Worm (Caenorhabditis elegans) whole organism, L3 larva: Measurements from ENCODE around the gene C56G2.22.
A peak's percentile ranks its signal among the peaks of the same experiment; 100 is the strongest.

ENCODE experiments used
- ZK546.5 ChIP-seq: sonication (generic microtip); optimal IDR thresholded peaks from 2 replicates; lab custom pipeline; 2017; ENCODE audit warnings: missing biosample characterization, missing genetic modification characterization
- aly-2 ChIP-seq: fragments of 150-350 bp; optimal IDR thresholded peaks from 2 replicates; lab custom pipeline; 2014; ENCODE audit warnings: missing biosample characterization, missing genetic modification characterization
- ama-1 ChIP-seq: fragments of 150-350 bp; optimal IDR thresholded peaks from 2 replicates; lab custom pipeline; 2018
- ceh-16 ChIP-seq: sonication (generic microtip); optimal IDR thresholded peaks from 2 replicates; lab custom pipeline; 2017; ENCODE audit warnings: missing biosample characterization, missing genetic modification characterization
- ceh-28 ChIP-seq: fragments of 150-350 bp; optimal IDR thresholded peaks from 2 replicates; lab custom pipeline; 2014; ENCODE audit warnings: missing biosample characterization, missing genetic modification reagents, missing genetic modification characterization
- ceh-82 ChIP-seq: fragments of 150-350 bp; optimal IDR thresholded peaks from 2 replicates; lab custom pipeline; 2014; ENCODE audit warnings: missing biosample characterization, missing genetic modification characterization
- ceh-9 ChIP-seq: sonication (generic microtip); optimal IDR thresholded peaks from 2 replicates; lab custom pipeline; 2018; ENCODE audit warnings: missing biosample characterization, missing genetic modification characterization
- daf-12 ChIP-seq: fragments of 150-350 bp; optimal IDR thresholded peaks from 2 replicates; lab custom pipeline; 2014; ENCODE audit warnings: missing biosample characterization, missing genetic modification reagents, missing genetic modification characterization
- egl-27 ChIP-seq: sonication (generic microtip); optimal IDR thresholded peaks from 4 replicates; lab custom pipeline; 2017; ENCODE audit warnings: missing biosample characterization, missing genetic modification reagents, missing genetic modification characterization
- egl-5 ChIP-seq: fragments of 150-350 bp; optimal IDR thresholded peaks from 2 replicates; lab custom pipeline; 2017; ENCODE audit warnings: missing biosample characterization, missing genetic modification reagents, missing genetic modification characterization, inconsistent platforms
- elt-1 ChIP-seq: fragments of 150-350 bp; optimal IDR thresholded peaks from 2 replicates; lab custom pipeline; 2014; ENCODE audit warnings: missing biosample characterization, missing genetic modification characterization
- elt-2 ChIP-seq: sonication (generic microtip); optimal IDR thresholded peaks from 2 replicates; lab custom pipeline; 2016; ENCODE audit warnings: missing genetic modification reagents, mild to moderate bottlenecking, missing genetic modification characterization, missing compliant biosample characterization
- elt-3 ChIP-seq, 3 experiments: fragments of 150-350 bp in 1 of 3; sonication (generic microtip) in 2 of 3; optimal IDR thresholded peaks; 2 replicates in 2 of 3; 4 replicates in 1 of 3; lab custom pipeline; 2014 to 2017; ENCODE audit warnings: missing biosample characterization in 3 of 3, missing genetic modification characterization in 3 of 3
- eor-1 ChIP-seq, 2 experiments: fragments of 150-350 bp; optimal IDR thresholded peaks; 2 replicates each; lab custom pipeline; 2014 to 2018; ENCODE audit warnings: missing biosample characterization in 2 of 2, missing genetic modification characterization in 2 of 2
- fkh-10 ChIP-seq: sonication (generic microtip); optimal IDR thresholded peaks from 2 replicates; lab custom pipeline; 2017; ENCODE audit warnings: missing biosample characterization, missing genetic modification reagents, missing genetic modification characterization
- fkh-2 ChIP-seq: fragments of 150-350 bp; optimal IDR thresholded peaks from 2 replicates; lab custom pipeline; 2014; ENCODE audit warnings: missing biosample characterization, missing genetic modification reagents, missing genetic modification characterization
- fos-1 ChIP-seq: fragments of 150-350 bp; optimal IDR thresholded peaks from 2 replicates; lab custom pipeline; 2014; ENCODE audit warnings: missing biosample characterization, missing genetic modification characterization
- hmg-11 ChIP-seq: sonication (generic microtip); optimal IDR thresholded peaks from 2 replicates; lab custom pipeline; 2016; ENCODE audit warnings: missing genetic modification characterization, missing compliant biosample characterization
- jun-1 ChIP-seq: fragments of 150-350 bp; optimal IDR thresholded peaks from 2 replicates; lab custom pipeline; 2014; ENCODE audit warnings: missing biosample characterization, missing genetic modification reagents, missing genetic modification characterization
- lin-15B ChIP-seq: fragments of 150-350 bp; optimal IDR thresholded peaks from 2 replicates; lab custom pipeline; 2014; ENCODE audit warnings: missing biosample characterization, missing genetic modification characterization
- lin-39 ChIP-seq: fragments of 150-350 bp; optimal IDR thresholded peaks from 2 replicates; lab custom pipeline; 2018; ENCODE audit warnings: missing biosample characterization, missing genetic modification reagents, missing genetic modification characterization
- mdl-1 ChIP-seq: fragments of 150-350 bp; optimal IDR thresholded peaks from 2 replicates; lab custom pipeline; 2014; ENCODE audit warnings: missing biosample characterization, missing genetic modification characterization
- mml-1 ChIP-seq: fragments of 150-350 bp; sonication (generic microtip); optimal IDR thresholded peaks from 3 replicates; lab custom pipeline; 2014; ENCODE audit warnings: missing biosample characterization, missing genetic modification characterization
- nfya-1 ChIP-seq: sonication (generic microtip); optimal IDR thresholded peaks from 2 replicates; lab custom pipeline; 2017; ENCODE audit warnings: missing genetic modification characterization, mild to moderate bottlenecking, missing compliant biosample characterization, antibody characterized with exemption, moderate library complexity; ENCODE audit not compliant: insufficient read depth
- nhr-11 ChIP-seq: fragments of 150-350 bp; optimal IDR thresholded peaks from 2 replicates; lab custom pipeline; 2014; ENCODE audit warnings: missing biosample characterization, missing genetic modification characterization
- nhr-23 ChIP-seq: fragments of 150-350 bp; optimal IDR thresholded peaks from 2 replicates; lab custom pipeline; 2014; ENCODE audit warnings: missing biosample characterization, missing genetic modification reagents, missing genetic modification characterization
- nhr-237 ChIP-seq: fragments of 150-350 bp; optimal IDR thresholded peaks from 2 replicates; lab custom pipeline; 2014; ENCODE audit warnings: missing biosample characterization, missing genetic modification characterization
- nhr-25 ChIP-seq: sonication (generic microtip); optimal IDR thresholded peaks from 2 replicates; lab custom pipeline; 2017; ENCODE audit warnings: missing biosample characterization, missing genetic modification characterization
- nhr-67 ChIP-seq: fragments of 150-350 bp; optimal IDR thresholded peaks from 2 replicates; lab custom pipeline; 2014; ENCODE audit warnings: missing biosample characterization, missing genetic modification characterization
- pha-4 ChIP-seq: fragments of 150-350 bp; optimal IDR thresholded peaks from 2 replicates; lab custom pipeline; 2014; ENCODE audit warnings: missing biosample characterization, missing genetic modification reagents, missing genetic modification characterization
- sea-2 ChIP-seq: fragments of 150-350 bp; sonication (generic microtip); optimal IDR thresholded peaks from 4 replicates; lab custom pipeline; 2014; ENCODE audit warnings: missing biosample characterization, missing genetic modification reagents, missing genetic modification characterization
- skn-1 ChIP-seq: fragments of 150-350 bp; optimal IDR thresholded peaks from 2 replicates; lab custom pipeline; 2014; ENCODE audit warnings: missing biosample characterization, missing genetic modification characterization
- snpc-4 ChIP-seq: fragments of 150-350 bp; optimal IDR thresholded peaks from 2 replicates; lab custom pipeline; 2014; ENCODE audit warnings: missing biosample characterization, missing genetic modification characterization
- tbx-2 ChIP-seq: sonication (generic microtip); optimal IDR thresholded peaks from 2 replicates; lab custom pipeline; 2016; ENCODE audit warnings: mild to moderate bottlenecking, missing genetic modification characterization, missing compliant biosample characterization
- unc-39 ChIP-seq: sonication (generic microtip); optimal IDR thresholded peaks from 4 replicates; lab custom pipeline; 2017; ENCODE audit warnings: missing biosample characterization, missing genetic modification characterization
- zag-1 ChIP-seq: fragments of 150-350 bp; optimal IDR thresholded peaks from 2 replicates; lab custom pipeline; 2014; ENCODE audit warnings: missing biosample characterization, missing genetic modification characterization
- ztf-4 ChIP-seq: fragments of 150-350 bp; optimal IDR thresholded peaks from 2 replicates; lab custom pipeline; 2014; ENCODE audit warnings: missing biosample characterization, missing genetic modification characterization

C56G2.22 gene

ce11 chrIII:6331211-6331782 is 15.0 kb upstream of the C56G2.22 start, which contains the start of gene C56G2.4:
TSS of gene C56G2.4 (plus strand) at chrIII:6331732.
- TF ChIP-seq egl-5 (tag; lab: Kevin White, UChicago) (no peak), ztf-4 (tag; lab: Kevin White, UChicago) (no peak), nhr-11 (no peak)

- TF ChIP-seq fkh-2 (no peak), fkh-10 (GFP tag; lab: Kevin White, UChicago) (peak; percentile 55)
Measured at ce11 chrIII:6334364-6334763, 11.9 kb upstream of the C56G2.22 start.

ce11 chrIII:6339919-6340434 is 6.3 kb upstream of the C56G2.22 start, which contains the start of gene let-767:
TSS of gene let-767 (minus strand) at chrIII:6339969.
- TF ChIP-seq elt-2 (peak; percentile 29), ztf-4 (tag; lab: Kevin White, UChicago) (no peak), nhr-23 (tag; lab: Kevin White, UChicago) (peak; percentile 15), elt-3 (tag; optimal IDR thresholded peaks at IDR 0.05; lab: Kevin White, UChicago) (peak in 1 of 3 experiments; percentile 89)

ce11 chrIII:6341878-6342453 is 4.3 kb upstream of the C56G2.22 start, which contains the start of gene rpn-13:
TSS of gene rpn-13 (minus strand) at chrIII:6341928.
- TF ChIP-seq zag-1 (tag; lab: Kevin White, UChicago), result no peak
- TF ChIP-seq ZK546.5, result no peak
- no peak for TF ChIP-seq unc-39 (tag; lab: Kevin White, UChicago)
- TF ChIP-seq ceh-28, result no peak
- TF ChIP-seq pha-4 (tag; lab: Kevin White, UChicago), result peak; percentile 78
- no peak for TF ChIP-seq eor-1 (tag; optimal IDR thresholded peaks at IDR 0.05; lab: Kevin White, UChicago)
- no peak for TF ChIP-seq daf-12 (tag; lab: Kevin White, UChicago)
- TF ChIP-seq hmg-11 (tag; lab: Kevin White, UChicago), result peak; percentile 42
- peak; percentile 46 for TF ChIP-seq lin-15B (tag; lab: Kevin White, UChicago)
- TF ChIP-seq nhr-25 (tag; lab: Kevin White, UChicago), result peak; percentile 21
- TF ChIP-seq ceh-82, result no peak
- no peak for TF ChIP-seq tbx-2 (tag; lab: Kevin White, UChicago)
- no peak for TF ChIP-seq elt-1 (tag; lab: Kevin White, UChicago)
- TF ChIP-seq mml-1 (tag; lab: Kevin White, UChicago), result no peak
- peak; percentile 15 for TF ChIP-seq elt-2
- peak; percentile 98 for TF ChIP-seq skn-1 (tag; lab: Kevin White, UChicago)
- TF ChIP-seq egl-27 (tag; lab: Kevin White, UChicago), result no peak
- TF ChIP-seq fos-1 (tag; lab: Kevin White, UChicago), result no peak
- TF ChIP-seq nfya-1, result peak; percentile 87
- no peak for TF ChIP-seq aly-2 (tag; lab: Kevin White, UChicago)
- TF ChIP-seq sea-2 (GFP tag; lab: Kevin White, UChicago), result no peak
- no peak for TF ChIP-seq jun-1 (tag; lab: Kevin White, UChicago)
- no peak for TF ChIP-seq ceh-16 (tag; lab: Kevin White, UChicago)
- no peak for TF ChIP-seq nhr-237
- TF ChIP-seq nhr-23 (tag; lab: Kevin White, UChicago), result peak; percentile 53
- no peak for TF ChIP-seq egl-5 (tag; lab: Kevin White, UChicago)
- no peak for TF ChIP-seq lin-39 (tag; lab: Kevin White, UChicago)
- no peak for TF ChIP-seq mdl-1 (tag; lab: Kevin White, UChicago)
- peak; percentile 28 for TF ChIP-seq snpc-4 (tag; lab: Kevin White, UChicago)
- peak; percentile 0 for TF ChIP-seq ama-1 (lab: Kevin White, UChicago)
- no peak for TF ChIP-seq ceh-9 (tag; lab: Kevin White, UChicago)
- TF ChIP-seq nhr-11, result no peak
- no peak for TF ChIP-seq nhr-67 (tag; lab: Kevin White, UChicago)
- TF ChIP-seq, all 47 proteins: peak for 10
